Fruit fly (Drosophila melanogaster) whole organism, larva: ENCODE results near the gene mamo.
A peak's percentile ranks its signal among the peaks of the same experiment; 100 is the strongest.

Experiments used
- noc ChIP-seq: fragments of 200-800 bp; sonication (Bioruptor generic); optimal IDR thresholded peaks from 3 replicates; lab custom pipeline; 2019; ENCODE audit warnings: missing biosample characterization, mild to moderate bottlenecking, missing genetic modification characterization, moderate library complexity

mamo gene

DNA sequence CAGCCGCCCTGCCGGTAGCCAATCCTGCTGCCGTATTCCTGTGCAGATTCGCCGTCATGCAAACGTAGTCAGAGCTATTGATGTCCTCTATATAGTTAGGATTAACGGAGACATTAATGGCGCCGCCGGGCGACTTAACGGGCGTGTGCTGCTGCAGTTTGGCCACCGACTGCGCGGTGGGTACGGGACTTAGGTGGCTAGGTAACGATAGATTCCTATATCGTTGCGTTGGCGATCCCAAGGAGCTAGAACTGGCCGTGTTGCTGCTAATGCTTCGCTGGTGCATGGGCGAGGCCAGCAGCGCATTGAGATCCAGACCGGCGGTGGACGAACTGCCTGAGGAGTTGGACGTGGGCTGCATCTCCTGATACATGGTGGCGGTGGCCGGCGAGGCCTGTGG, 161.5 kb downstream of the mamo start:
- no peak for TF ChIP-seq noc (tag; lab: Kevin White, UChicago)

DNA sequence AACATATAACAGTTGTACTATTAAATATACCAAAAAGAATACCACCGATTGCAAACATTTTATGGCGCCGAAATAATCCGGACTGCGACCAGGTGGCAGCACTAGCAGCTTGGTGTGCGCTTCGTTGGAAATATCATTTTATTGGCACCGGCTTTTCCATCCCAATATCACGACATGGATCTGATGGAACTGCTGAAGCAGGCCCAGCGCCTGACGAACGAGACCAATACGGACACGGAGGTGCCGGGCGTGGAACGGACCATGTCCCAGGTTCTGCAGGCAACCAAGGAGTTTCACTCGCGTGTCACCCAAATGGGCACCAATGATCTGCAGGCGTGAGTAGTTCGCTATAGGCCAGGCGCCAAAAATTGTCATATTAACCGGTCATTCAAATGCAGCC, 167.6 kb downstream of the mamo start, which contains the start of gene Nup93-1:
Gene Nup93-1, plus strand, starts transcription at position 74 of the 400 bp plus-strand sequence.
- no peak for TF ChIP-seq noc (tag; lab: Kevin White, UChicago)

DNA sequence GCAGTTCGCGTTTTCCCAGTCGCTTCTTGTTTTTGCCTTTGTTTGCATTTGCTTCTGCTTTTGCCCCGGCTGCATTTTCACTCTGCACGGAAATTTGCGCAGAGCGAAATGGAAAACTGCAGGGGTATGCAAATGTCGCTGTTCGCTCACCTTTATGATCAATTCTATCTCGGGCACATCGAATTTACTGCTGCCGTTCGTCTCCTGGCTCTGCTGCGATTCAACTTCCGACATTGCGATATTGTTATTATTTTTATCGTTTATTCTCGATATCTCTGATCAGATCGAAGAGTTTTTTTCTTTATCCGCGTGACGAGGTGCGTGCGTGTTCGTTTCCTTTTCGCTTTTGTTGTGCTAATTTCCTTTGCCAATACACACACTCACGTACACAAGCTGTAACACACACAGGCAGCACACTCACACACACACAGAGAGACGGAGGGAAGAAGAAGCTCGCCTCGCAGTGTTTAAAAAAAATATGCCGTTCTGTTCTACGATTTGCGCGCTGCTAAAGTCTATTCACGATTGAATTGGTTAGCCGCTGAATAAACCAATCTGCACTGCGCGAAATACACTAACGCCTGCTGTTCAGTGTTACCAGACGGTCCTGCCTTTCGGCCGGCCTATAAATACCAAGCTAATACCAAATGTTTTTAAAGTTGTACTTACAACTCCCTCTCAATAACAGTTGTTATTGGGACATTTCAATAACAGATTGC, 168.4 kb downstream of the mamo start, which contains the start of gene Clic:
Gene Clic, minus strand, starts transcription at position 533 of the 719 bp plus-strand sequence.
- TF ChIP-seq noc (tag; lab: Kevin White, UChicago), result no peak

DNA sequence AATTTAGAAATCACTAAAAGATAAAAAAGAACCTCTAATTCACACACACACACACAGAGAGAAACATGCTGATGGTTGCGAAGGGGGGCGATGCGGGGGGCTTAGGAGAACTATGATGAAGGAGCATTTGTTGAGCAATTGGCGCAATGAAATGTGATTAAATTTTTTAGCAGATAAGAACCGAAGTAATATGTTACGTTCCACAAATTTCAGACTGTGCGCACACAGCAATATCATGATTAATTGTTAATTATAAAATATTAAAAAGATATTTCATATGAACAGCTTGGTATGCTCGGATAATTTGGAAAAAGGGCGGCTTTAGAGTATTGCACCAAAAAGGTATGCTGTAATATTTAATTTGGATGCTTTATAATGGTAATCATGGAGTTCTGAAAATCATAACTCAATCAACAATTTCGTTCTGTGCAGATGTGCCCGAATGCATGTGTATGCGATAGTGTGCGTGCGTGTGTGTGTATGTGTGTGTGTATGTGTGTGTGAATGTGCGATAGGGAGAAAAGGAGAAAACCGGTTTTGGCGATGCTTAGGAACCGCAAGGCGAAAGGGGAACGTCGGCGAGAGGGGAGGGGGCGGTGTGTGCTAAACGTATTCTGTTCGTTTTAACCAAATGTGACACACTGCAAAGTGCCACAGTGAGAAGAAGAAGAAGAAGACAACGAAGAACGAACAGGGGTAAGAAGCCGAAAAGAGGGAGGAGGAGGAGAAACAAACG, 169.1 kb downstream of the mamo start:
- TF ChIP-seq noc (tag; lab: Kevin White, UChicago), result no peak

DNA sequence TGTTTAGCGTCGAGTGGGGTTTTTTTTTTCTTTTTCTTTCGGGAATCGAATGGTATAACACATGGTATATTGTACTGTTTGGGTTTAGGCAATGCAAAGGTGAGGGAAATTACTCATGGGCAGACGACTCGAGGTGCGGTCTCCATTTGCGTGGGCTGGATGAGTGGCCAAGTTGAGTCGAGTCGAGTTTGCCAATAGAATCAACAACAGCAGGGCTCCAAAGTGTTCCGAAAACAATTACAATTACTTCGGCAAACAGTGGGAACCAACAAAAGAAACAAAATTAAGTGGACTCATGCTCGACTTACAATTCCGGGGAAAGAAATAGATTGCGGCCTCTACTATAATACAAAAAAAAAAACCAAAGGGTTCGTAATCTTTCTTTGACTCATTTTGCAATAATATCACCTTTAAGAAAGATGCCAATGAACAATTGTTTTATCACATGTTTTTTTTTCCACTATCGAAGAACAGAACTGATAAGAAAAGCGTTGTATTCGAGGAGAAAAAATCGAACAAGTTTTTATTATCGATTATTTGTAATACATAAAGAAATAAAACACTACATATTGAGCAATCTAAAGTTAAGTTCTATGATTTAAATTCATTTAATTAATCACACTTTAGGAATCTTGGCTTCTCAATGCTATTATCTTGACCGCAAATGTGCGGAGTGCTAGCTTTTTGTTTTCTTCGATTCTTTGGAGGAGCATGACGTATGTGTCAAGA, 169.9 kb downstream of the mamo start:
- peak; percentile 54 for TF ChIP-seq noc (tag; lab: Kevin White, UChicago)

DNA sequence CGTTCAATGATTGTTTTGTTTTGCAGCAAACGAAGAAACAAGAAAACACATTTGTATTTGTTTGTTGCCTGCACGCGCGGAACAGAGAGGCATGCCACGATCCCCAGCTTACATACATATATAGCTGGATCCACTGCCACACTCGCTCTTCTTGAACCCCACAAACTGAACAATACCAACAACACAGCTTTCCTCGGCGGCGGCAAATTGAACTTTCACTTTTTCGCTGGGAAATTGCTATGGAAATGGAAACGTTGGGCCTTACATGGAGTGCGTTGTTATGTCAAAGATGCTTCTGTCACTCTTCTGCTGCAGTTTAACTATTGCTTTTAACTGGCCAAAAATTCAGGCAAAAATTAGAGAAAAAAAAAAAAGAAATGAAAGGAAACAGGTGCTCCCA, 170.6 kb downstream of the mamo start:
- TF ChIP-seq noc (tag; lab: Kevin White, UChicago), result no peak

DNA sequence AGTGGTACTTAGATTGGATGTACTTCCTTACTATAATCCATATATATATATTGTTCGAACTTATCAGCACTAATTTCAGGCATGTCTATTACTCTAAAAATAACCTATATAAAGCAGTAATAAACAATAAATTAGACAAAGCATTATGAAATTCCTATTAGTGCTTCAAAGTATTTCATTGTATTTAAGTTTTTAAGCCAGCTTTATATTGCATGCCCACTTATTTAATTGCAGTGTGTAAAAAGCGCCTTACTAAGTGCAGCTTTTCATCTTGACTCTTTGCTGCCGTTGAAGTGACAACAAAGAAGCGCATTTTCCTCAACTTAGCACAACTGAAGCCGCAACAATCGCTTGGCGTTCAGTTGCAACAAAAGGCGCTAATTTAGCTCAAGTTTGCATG, 171.5 kb downstream of the mamo start:
- TF ChIP-seq noc (tag; lab: Kevin White, UChicago), result no peak

DNA sequence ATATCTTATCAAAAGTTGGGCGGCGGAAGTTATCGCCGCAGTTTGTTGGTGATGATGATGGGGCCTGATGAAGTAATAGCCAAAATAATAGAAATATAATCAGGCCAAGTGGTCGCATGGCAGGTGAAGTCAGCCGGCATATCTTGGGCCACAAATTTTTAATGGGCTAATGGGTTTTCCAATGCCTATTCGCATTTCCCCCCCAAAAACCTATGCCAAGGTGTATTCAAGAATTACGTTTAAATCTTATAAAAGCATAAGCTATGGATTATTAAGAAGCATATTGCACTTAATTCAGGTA, 172.2 kb downstream of the mamo start:
- TF ChIP-seq noc (tag; lab: Kevin White, UChicago), result no peak

DNA sequence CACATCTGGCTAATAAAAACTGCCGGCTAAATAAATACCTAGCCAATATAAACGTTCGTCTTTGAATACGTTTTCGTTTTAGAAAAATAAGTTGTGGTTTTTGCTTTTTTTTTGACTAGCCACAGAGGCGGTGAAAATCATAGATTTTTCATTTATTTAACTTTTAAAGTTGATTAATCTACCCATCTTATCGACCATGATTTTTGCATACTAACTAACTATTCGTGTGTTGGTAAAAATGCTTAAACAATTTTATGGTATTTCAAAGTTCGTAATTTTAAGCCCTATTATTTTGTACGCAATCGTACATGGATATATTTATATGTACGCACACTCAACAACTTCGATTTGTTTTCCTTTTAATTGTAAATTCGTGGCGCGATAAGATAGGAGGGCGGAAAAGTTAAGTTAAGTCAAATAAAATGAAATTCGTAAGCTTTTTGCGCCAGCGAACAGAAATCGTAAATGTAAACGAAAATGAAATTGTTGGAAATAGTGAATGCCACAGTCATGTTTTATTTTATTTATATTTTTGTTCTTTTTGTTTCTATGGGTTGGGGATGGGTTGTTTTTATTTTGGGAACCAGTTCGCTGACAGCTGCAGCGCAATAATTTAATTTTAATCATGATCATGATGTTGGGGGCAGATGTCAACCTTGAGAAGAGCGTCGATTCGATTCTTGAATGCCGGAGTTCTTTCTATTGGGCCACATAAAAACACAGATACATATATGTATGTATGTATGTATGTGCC, 172.7 kb downstream of the mamo start:
- TF ChIP-seq noc (tag; lab: Kevin White, UChicago), result no peak

DNA sequence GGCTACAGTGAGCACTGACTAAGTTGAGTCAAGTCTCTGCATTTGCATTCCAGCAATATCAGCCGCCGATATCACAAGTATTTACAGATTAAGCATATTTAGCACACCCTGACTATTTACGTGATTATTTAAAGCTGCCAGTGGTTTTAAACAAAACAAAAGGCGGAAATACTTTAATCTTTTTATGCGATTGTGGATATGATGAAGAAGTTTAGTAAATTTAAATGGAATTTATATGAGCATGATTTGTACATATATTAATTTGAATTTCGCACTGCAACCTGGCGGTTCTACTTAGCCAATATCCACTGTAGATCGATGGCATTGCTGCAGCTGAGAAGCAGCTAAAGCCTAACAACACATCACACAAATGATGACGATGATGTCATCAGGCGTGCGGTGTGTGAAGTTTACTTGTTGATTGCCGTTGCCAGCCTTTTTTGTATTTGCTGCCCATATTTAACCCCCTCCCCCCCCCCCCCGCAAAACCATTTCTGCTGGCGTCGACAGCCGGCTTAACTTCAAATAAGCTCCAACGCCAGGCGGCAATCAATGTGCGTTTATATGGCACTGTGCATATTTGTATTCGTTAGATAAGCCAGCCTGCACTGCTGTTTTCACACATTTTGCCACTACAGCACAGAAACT, 174.7 kb downstream of the mamo start:
- TF ChIP-seq noc (tag; lab: Kevin White, UChicago), result peak; percentile 79

DNA sequence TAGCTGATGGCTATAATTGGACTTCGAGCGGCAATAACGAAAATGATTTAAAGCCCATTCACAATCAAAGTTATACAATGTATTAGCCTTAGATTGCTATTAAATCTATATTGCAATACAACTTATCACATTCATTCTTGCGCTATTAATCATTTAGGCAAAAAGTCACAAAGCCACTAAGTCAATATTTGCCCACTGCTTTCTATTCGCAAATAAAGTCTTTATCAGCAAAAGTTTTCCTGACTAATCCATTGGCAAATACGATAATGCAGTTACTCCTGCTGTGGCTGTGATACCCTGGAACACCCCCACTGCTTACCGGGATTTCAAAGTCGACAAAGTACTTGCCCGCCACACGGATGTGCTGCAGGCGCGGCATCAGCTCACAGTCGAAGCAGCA, 176.3 kb downstream of the mamo start:
- no peak for TF ChIP-seq noc (tag; lab: Kevin White, UChicago)

DNA sequence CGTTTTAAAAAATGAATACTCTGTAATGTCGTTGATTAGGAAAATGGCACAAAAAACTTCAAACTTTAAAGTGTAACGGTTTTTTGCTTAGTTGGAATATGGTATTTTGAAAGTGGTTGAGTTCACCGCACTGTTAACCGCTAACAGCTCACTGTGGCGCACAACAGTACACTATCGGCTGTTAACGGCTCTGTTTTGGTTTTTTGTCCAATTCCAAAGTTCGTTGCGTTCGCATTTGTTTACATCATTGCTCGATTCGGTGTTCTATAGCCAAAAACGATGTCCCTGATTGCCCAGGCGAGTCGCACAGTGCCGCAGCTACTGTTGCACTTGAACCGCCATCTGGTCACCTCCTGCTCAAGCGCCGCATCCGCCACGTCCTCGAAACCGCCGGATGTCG, 178.8 kb downstream of the mamo start, which contains the start of gene CG11095:
Gene CG11095, plus strand, starts transcription at position 205 of the 400 bp plus-strand sequence.
- no peak for TF ChIP-seq noc (tag; lab: Kevin White, UChicago)

DNA sequence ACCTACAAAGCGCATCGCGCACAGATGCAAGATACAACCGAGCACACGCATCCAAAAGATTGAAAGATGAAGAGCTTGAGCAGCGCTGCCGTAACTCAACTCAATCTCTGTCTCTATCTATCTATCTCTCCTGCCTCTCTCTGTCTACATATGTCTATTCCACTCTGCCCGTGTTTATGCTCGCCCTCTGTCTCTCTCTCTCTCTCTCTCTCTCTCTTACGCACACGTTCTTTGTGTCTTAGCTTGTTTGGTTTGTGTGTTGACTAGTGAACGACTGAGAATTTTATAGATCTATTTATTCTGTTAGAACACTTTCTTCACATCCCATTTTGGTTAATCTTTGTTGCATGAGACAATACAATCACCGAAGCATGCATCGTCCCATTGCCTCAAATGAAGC, 184.8 kb downstream of the mamo start:
- TF ChIP-seq noc (tag; lab: Kevin White, UChicago), result no peak

DNA sequence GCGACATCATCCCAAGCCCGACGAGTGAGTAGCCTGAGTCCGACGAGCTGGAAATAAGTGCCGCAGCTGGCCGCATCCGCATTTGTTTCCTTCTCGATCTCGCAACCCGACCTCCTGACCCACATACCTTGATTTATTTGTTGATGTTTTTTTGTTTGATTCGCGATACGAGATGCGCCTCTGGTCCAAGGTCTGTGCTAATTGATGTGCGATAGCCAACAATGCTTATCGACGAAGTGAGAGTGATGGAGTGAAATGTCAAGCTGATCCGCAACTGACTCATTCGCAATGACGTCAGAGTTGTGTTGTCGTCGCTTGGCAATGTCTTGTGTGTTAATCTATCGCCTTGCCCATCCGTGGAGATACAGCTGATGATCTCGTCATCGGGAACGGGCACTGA, 185.9 kb downstream of the mamo start:
- peak; percentile 56 for TF ChIP-seq noc (tag; lab: Kevin White, UChicago)

DNA sequence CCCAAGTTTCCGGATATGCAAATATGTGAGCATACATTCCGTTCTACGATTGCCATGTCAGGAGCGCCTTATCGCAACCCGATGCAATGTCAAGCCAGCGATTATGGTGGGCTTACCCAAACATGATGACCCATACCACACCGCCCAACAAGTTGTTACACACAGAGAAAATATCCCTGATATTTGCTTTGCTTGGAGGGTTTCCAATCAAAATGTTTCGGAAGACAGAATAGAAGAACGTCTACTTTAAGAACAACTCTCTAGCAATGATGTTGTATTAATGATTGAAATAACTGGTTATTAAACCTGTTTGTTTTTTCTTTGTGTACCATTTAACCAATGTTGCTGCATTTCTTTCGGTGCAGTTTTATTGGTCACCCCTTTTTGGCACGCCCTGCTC, 189.6 kb downstream of the mamo start:
- TF ChIP-seq noc (tag; lab: Kevin White, UChicago), result no peak
